Fruit fly (Drosophila melanogaster) whole organism, prepupa: ENCODE data around the gene Ser.

Experiments used
- Blimp-1 ChIP-seq: fragments of 200-800 bp; sonication (Bioruptor generic); optimal IDR thresholded peaks from 3 replicates; lab custom pipeline; 2017; ENCODE audit warnings: missing biosample characterization, missing genetic modification characterization, mild to moderate bottlenecking, moderate library complexity, missing genetic modification reagents
- CG10669 ChIP-seq: fragments of 200-800 bp; sonication (Bioruptor generic); optimal IDR thresholded peaks from 3 replicates; lab custom pipeline; 2018; ENCODE audit warnings: missing biosample characterization, mild to moderate bottlenecking, missing genetic modification characterization, moderate library complexity
- CG11294 ChIP-seq: fragments of 200-800 bp; sonication (Bioruptor generic); IDR thresholded peaks from 2 replicates; pipeline ENCODE4 v1.3.6; 2022; ENCODE audit warnings: missing biosample characterization, missing genetic modification characterization
- CG11902 ChIP-seq: fragments of 200-800 bp; sonication (Bioruptor generic); optimal IDR thresholded peaks from 3 replicates; lab custom pipeline; 2016; ENCODE audit warnings: missing biosample characterization, missing genetic modification characterization
- CG15336 ChIP-seq: fragments of 200-800 bp; sonication (Bioruptor generic); IDR thresholded peaks from 2 replicates; pipeline ENCODE4 v1.3.6; 2022; ENCODE audit warnings: missing biosample characterization, missing genetic modification characterization
- CG1621 ChIP-seq: fragments of 200-800 bp; sonication (Bioruptor generic); optimal IDR thresholded peaks from 3 replicates; lab custom pipeline; 2018; ENCODE audit warnings: missing biosample characterization, mild to moderate bottlenecking, missing genetic modification characterization
- CG16779 ChIP-seq: fragments of 200-800 bp; sonication (Bioruptor generic); optimal IDR thresholded peaks from 3 replicates; lab custom pipeline; 2017; ENCODE audit warnings: missing biosample characterization, mild to moderate bottlenecking, missing genetic modification characterization
- CG31627 ChIP-seq: fragments of 200-800 bp; sonication (Bioruptor generic); optimal IDR thresholded peaks from 3 replicates; lab custom pipeline; 2016; ENCODE audit warnings: missing biosample characterization, missing genetic modification characterization
- CG32006 ChIP-seq: fragments of 200-800 bp; sonication (Bioruptor generic); optimal IDR thresholded peaks from 3 replicates; lab custom pipeline; 2017; ENCODE audit warnings: missing biosample characterization, mild to moderate bottlenecking, missing genetic modification characterization
- CG34406 ChIP-seq: fragments of 200-800 bp; sonication (Bioruptor generic); optimal IDR thresholded peaks from 3 replicates; lab custom pipeline; 2016; ENCODE audit warnings: missing biosample characterization, missing genetic modification characterization
- CG6163 ChIP-seq: fragments of 200-800 bp; sonication (Bioruptor generic); IDR thresholded peaks from 3 replicates; pipeline ENCODE4 v1.3.6; 2022; ENCODE audit warnings: missing biosample characterization, missing genetic modification characterization
- CG6276 ChIP-seq: fragments of 200-800 bp; sonication (Bioruptor generic); optimal IDR thresholded peaks from 2 replicates; lab custom pipeline; 2017; ENCODE audit warnings: missing biosample characterization, mild to moderate bottlenecking, missing genetic modification characterization
- CG6792 ChIP-seq: fragments of 200-800 bp; sonication (Bioruptor generic); optimal IDR thresholded peaks from 3 replicates; lab custom pipeline; 2016; ENCODE audit warnings: missing biosample characterization, missing genetic modification characterization
- CG6808 ChIP-seq: fragments of 200-800 bp; sonication (Bioruptor generic); optimal IDR thresholded peaks from 3 replicates; lab custom pipeline; 2017; ENCODE audit warnings: missing biosample characterization, missing genetic modification characterization, mild to moderate bottlenecking, moderate library complexity, missing genetic modification reagents
- CG6854 ChIP-seq: fragments of 200-800 bp; sonication (Bioruptor generic); optimal IDR thresholded peaks from 2 replicates; lab custom pipeline; 2017; ENCODE audit warnings: missing biosample characterization, mild to moderate bottlenecking, missing genetic modification characterization
- CG8119 ChIP-seq: fragments of 200-800 bp; sonication (Bioruptor generic); IDR thresholded peaks from 3 replicates; pipeline ENCODE4 v1.3.6; 2022; ENCODE audit warnings: missing biosample characterization, missing genetic modification characterization
- CG8319 ChIP-seq: fragments of 200-800 bp; sonication (Bioruptor generic); optimal IDR thresholded peaks from 3 replicates; lab custom pipeline; 2016; ENCODE audit warnings: missing biosample characterization, missing genetic modification characterization
- CG8632 ChIP-seq: fragments of 200-800 bp; sonication (Bioruptor generic); optimal IDR thresholded peaks from 3 replicates; lab custom pipeline; 2016; ENCODE audit warnings: missing biosample characterization, missing genetic modification characterization
- CG9139 ChIP-seq: fragments of 200-800 bp; sonication (Bioruptor generic); optimal IDR thresholded peaks from 3 replicates; lab custom pipeline; 2017; ENCODE audit warnings: missing biosample characterization, mild to moderate bottlenecking, missing genetic modification characterization
- Eip75B ChIP-seq: fragments of 200-800 bp; sonication (Bioruptor generic); optimal IDR thresholded peaks from 3 replicates; lab custom pipeline; 2016; ENCODE audit warnings: missing biosample characterization, missing genetic modification characterization
- Eip93F ChIP-seq: fragments of 200-800 bp; sonication (Bioruptor generic); optimal IDR thresholded peaks from 2 replicates; lab custom pipeline; 2016; ENCODE audit warnings: missing biosample characterization, mild to moderate bottlenecking, missing genetic modification characterization
- Ets21C ChIP-seq: fragments of 200-800 bp; sonication (Bioruptor generic); optimal IDR thresholded peaks from 3 replicates; lab custom pipeline; 2016; ENCODE audit warnings: missing biosample characterization, missing genetic modification characterization
- Ets96B ChIP-seq: fragments of 200-800 bp; optimal IDR thresholded peaks from 2 replicates; lab custom pipeline; 2019; ENCODE audit warnings: missing biosample characterization, mild to moderate bottlenecking, missing genetic modification characterization, moderate library complexity
- Gug ChIP-seq: fragments of 200-800 bp; sonication (Bioruptor generic); IDR thresholded peaks from 2 replicates; pipeline ENCODE4 v1.3.6; 2022; ENCODE audit warnings: missing biosample characterization, missing genetic modification characterization
- Hr38 ChIP-seq: sonication (Bioruptor generic); optimal IDR thresholded peaks from 2 replicates; lab custom pipeline; 2016; ENCODE audit warnings: missing biosample characterization, missing genetic modification characterization
- Hr39 ChIP-seq: fragments of 200-800 bp; sonication (Bioruptor generic); optimal IDR thresholded peaks from 2 replicates; lab custom pipeline; 2016; ENCODE audit warnings: missing biosample characterization, missing genetic modification characterization
- Hr4 ChIP-seq: fragments of 200-800 bp; sonication (Bioruptor generic); optimal IDR thresholded peaks from 3 replicates; lab custom pipeline; 2016; ENCODE audit warnings: missing biosample characterization, missing genetic modification characterization
- Lpt ChIP-seq: fragments of 200-800 bp; sonication (Bioruptor generic); optimal IDR thresholded peaks from 3 replicates; lab custom pipeline; 2016; ENCODE audit warnings: missing biosample characterization, missing genetic modification characterization
- Met ChIP-seq: fragments of 200-800 bp; sonication (Bioruptor generic); optimal IDR thresholded peaks from 3 replicates; lab custom pipeline; 2016; ENCODE audit warnings: missing biosample characterization, missing genetic modification characterization
- OdsH ChIP-seq: fragments of 200-800 bp; sonication (Bioruptor generic); optimal IDR thresholded peaks from 3 replicates; lab custom pipeline; 2016; ENCODE audit warnings: missing biosample characterization, missing genetic modification characterization
- Smox ChIP-seq: fragments of 200-800 bp; sonication (Bioruptor generic); optimal IDR thresholded peaks from 3 replicates; lab custom pipeline; 2016; ENCODE audit warnings: missing biosample characterization, missing genetic modification characterization
- Sox102F ChIP-seq: fragments of 200-800 bp; sonication (Bioruptor generic); optimal IDR thresholded peaks from 2 replicates; lab custom pipeline; 2016; ENCODE audit warnings: missing biosample characterization, mild to moderate bottlenecking, missing genetic modification characterization
- Sox14 ChIP-seq: fragments of 200-800 bp; sonication (Bioruptor generic); optimal IDR thresholded peaks from 3 replicates; lab custom pipeline; 2016; ENCODE audit warnings: missing biosample characterization, missing genetic modification characterization
- Sox15 ChIP-seq: fragments of 200-800 bp; sonication (Bioruptor generic); optimal IDR thresholded peaks from 3 replicates; lab custom pipeline; 2016; ENCODE audit warnings: missing biosample characterization, missing genetic modification characterization
- achi ChIP-seq: fragments of 200-800 bp; sonication (Bioruptor generic); optimal IDR thresholded peaks from 3 replicates; lab custom pipeline; 2016; ENCODE audit warnings: missing biosample characterization, missing genetic modification characterization
- acj6 ChIP-seq: fragments of 200-800 bp; sonication (Bioruptor generic); optimal IDR thresholded peaks from 3 replicates; lab custom pipeline; 2016; ENCODE audit warnings: missing biosample characterization, missing genetic modification characterization
- cyc ChIP-seq: fragments of 200-800 bp; sonication (Bioruptor generic); optimal IDR thresholded peaks from 3 replicates; lab custom pipeline; 2016; ENCODE audit warnings: missing biosample characterization, missing genetic modification characterization
- dac ChIP-seq: fragments of 200-800 bp; sonication (Bioruptor generic); optimal IDR thresholded peaks from 2 replicates; lab custom pipeline; 2017; ENCODE audit warnings: missing biosample characterization, mild to moderate bottlenecking, missing genetic modification characterization
- eg ChIP-seq: fragments of 200-800 bp; sonication (Bioruptor generic); IDR thresholded peaks from 3 replicates; pipeline ENCODE4 v1.3.6; 2022; ENCODE audit warnings: missing biosample characterization, missing genetic modification characterization
- esn ChIP-seq: fragments of 200-800 bp; sonication (Bioruptor generic); optimal IDR thresholded peaks from 2 replicates; lab custom pipeline; 2016; ENCODE audit warnings: missing biosample characterization, mild to moderate bottlenecking, missing genetic modification characterization, moderate library complexity
- fkh ChIP-seq: fragments of 200-800 bp; sonication (Bioruptor generic); optimal IDR thresholded peaks from 3 replicates; lab custom pipeline; 2017; ENCODE audit warnings: missing biosample characterization, mild to moderate bottlenecking, missing genetic modification characterization, moderate library complexity
- lz ChIP-seq: fragments of 200-800 bp; sonication (Bioruptor generic); optimal IDR thresholded peaks from 3 replicates; lab custom pipeline; 2016; ENCODE audit warnings: missing biosample characterization, missing genetic modification characterization
- net ChIP-seq: fragments of 200-800 bp; sonication (Bioruptor generic); optimal IDR thresholded peaks from 3 replicates; lab custom pipeline; 2016; ENCODE audit warnings: missing biosample characterization, missing genetic modification characterization
- pdm3 ChIP-seq: fragments of 200-800 bp; sonication (Bioruptor generic); optimal IDR thresholded peaks from 3 replicates; lab custom pipeline; 2016; ENCODE audit warnings: missing biosample characterization, missing genetic modification characterization
- salr ChIP-seq, 2 experiments: fragments of 200-800 bp; sonication (Bioruptor generic); optimal IDR thresholded peaks; 3 replicates each; lab custom pipeline; 2016 to 2018; ENCODE audit warnings: missing biosample characterization in 2 of 2, missing genetic modification characterization in 2 of 2, mild to moderate bottlenecking in 1 of 2
- spab ChIP-seq: fragments of 200-800 bp; sonication (Bioruptor generic); optimal IDR thresholded peaks from 2 replicates; lab custom pipeline; 2017; ENCODE audit warnings: missing biosample characterization, mild to moderate bottlenecking, missing genetic modification characterization, missing genetic modification reagents
- svp ChIP-seq: fragments of 200-800 bp; sonication (Bioruptor generic); peaks from one replicate; lab custom pipeline; 2016; ENCODE audit warnings: missing biosample characterization, missing genetic modification characterization
- topi ChIP-seq: fragments of 200-800 bp; sonication (Bioruptor generic); optimal IDR thresholded peaks from 3 replicates; lab custom pipeline; 2016; ENCODE audit warnings: missing biosample characterization, missing genetic modification characterization
- vri ChIP-seq: fragments of 200-800 bp; sonication (Bioruptor generic); optimal IDR thresholded peaks from 3 replicates; lab custom pipeline; 2016; ENCODE audit warnings: missing biosample characterization, mild to moderate bottlenecking, missing genetic modification characterization

Gene Ser

dm6 chr3R:27129580-27130385 lies 64.3 kb downstream of the Ser start (continued):
- TF ChIP-seq Lpt (GFP tag; lab: Kevin White, UChicago) = peak; percentile 40
- TF ChIP-seq topi (GFP tag; lab: Kevin White, UChicago) = peak; percentile 89
- peak; percentile 69 for TF ChIP-seq CG34406 (GFP tag; lab: Kevin White, UChicago)
- peak; percentile 71 for TF ChIP-seq CG8119
- TF ChIP-seq acj6 (GFP tag; lab: Kevin White, UChicago) = peak; percentile 76
- TF ChIP-seq eg (GFP tag; lab: Robert Waterston, UW) = peak; percentile 88
- TF ChIP-seq CG11294 = peak; percentile 78
- no peak for TF ChIP-seq CG9139
- peak; percentile 73 for TF ChIP-seq Smox (GFP tag; lab: Kevin White, UChicago)
- TF ChIP-seq net = peak; percentile 77
- TF ChIP-seq OdsH (GFP tag; lab: Kevin White, UChicago) = peak; percentile 80
- TF ChIP-seq Met = peak; percentile 85
- peak; percentile 69 for TF ChIP-seq vri (GFP tag; lab: Kevin White, UChicago)
- TF ChIP-seq Sox102F (GFP tag; lab: Kevin White, UChicago) = peak; percentile 56
- peak; percentile 69 for TF ChIP-seq CG6276
- TF ChIP-seq Eip93F = peak; percentile 9
- TF ChIP-seq Hr39 (GFP tag; lab: Kevin White, UChicago) = peak; percentile 82
- peak; percentile 73 for TF ChIP-seq CG8319 (GFP tag; lab: Kevin White, UChicago)
- TF ChIP-seq salr (GFP tag; optimal IDR thresholded peaks at IDR 0.05; lab: Kevin White, UChicago) = peak; percentile 38 to 45
- peak; percentile 65 for TF ChIP-seq CG8632 (GFP tag; lab: Kevin White, UChicago)
- TF ChIP-seq lz (GFP tag; lab: Kevin White, UChicago) = peak; percentile 72
- TF ChIP-seq Hr4 (GFP tag; lab: Kevin White, UChicago) = peak; percentile 84
- peak; percentile 81 for TF ChIP-seq CG15336 (GFP tag; lab: Robert Waterston, UW)
- TF ChIP-seq CG6163 = peak; percentile 78
- TF ChIP-seq Sox15 (GFP tag; lab: Kevin White, UChicago) = peak; percentile 59
- peak; percentile 27 for TF ChIP-seq CG1621 (tag; lab: Kevin White, UChicago)
- peak; percentile 70 for TF ChIP-seq CG6792 (GFP tag; lab: Kevin White, UChicago)
- peak; percentile 22 for TF ChIP-seq Blimp-1 (GFP tag; lab: Kevin White, UChicago)
- TF ChIP-seq pdm3 (GFP tag; lab: Kevin White, UChicago) = peak; percentile 81
- TF ChIP-seq dac (GFP tag; lab: Kevin White, UChicago) = no peak
- TF ChIP-seq Ets21C (GFP tag; lab: Kevin White, UChicago) = peak; percentile 66
- peak; percentile 75 for TF ChIP-seq fkh
- TF ChIP-seq spab = peak; percentile 24
- peak; percentile 78 for TF ChIP-seq CG31627 (GFP tag; lab: Kevin White, UChicago)
- TF ChIP-seq Eip75B (GFP tag; lab: Kevin White, UChicago) = peak; percentile 69
- peak; percentile 69 for TF ChIP-seq CG11902 (GFP tag; lab: Kevin White, UChicago)
- peak; percentile 68 for TF ChIP-seq achi (GFP tag; lab: Kevin White, UChicago)

- TF ChIP-seq cyc (GFP tag; lab: Kevin White, UChicago) = no peak
- no peak for TF ChIP-seq CG32006 (GFP tag; lab: Kevin White, UChicago)
- no peak for TF ChIP-seq CG10669 (GFP tag; lab: Kevin White, UChicago)
- TF ChIP-seq Blimp-1 (GFP tag; lab: Kevin White, UChicago) = no peak
- TF ChIP-seq spab = no peak
- TF ChIP-seq Sox15 (GFP tag; lab: Kevin White, UChicago) = no peak
- TF ChIP-seq svp (GFP tag; lab: Kevin White, UChicago) = peak; percentile 99
- no peak for TF ChIP-seq CG6854 (GFP tag; lab: Kevin White, UChicago)
- TF ChIP-seq CG6808 (GFP tag; lab: Kevin White, UChicago) = no peak
- TF ChIP-seq Eip93F = peak; percentile 51
- TF ChIP-seq CG16779 (tag; lab: Kevin White, UChicago) = no peak
- TF ChIP-seq CG15336 (GFP tag; lab: Robert Waterston, UW) = no peak
- TF ChIP-seq CG6276 = no peak
- TF ChIP-seq fkh = no peak
- no peak for TF ChIP-seq Hr38 (GFP tag; lab: Kevin White, UChicago)
- no peak for TF ChIP-seq Sox14
- TF ChIP-seq Ets21C (GFP tag; lab: Kevin White, UChicago) = no peak
- TF ChIP-seq CG8119 = no peak
- no peak for TF ChIP-seq Hr4 (GFP tag; lab: Kevin White, UChicago)
- TF ChIP-seq esn = no peak
- TF ChIP-seq CG8632 (GFP tag; lab: Kevin White, UChicago) = no peak
- TF ChIP-seq Gug (GFP tag; lab: Robert Waterston, UW) = no peak
- TF ChIP-seq Ets96B (tag; lab: Kevin White, UChicago) = no peak
- peak; percentile 61 for TF ChIP-seq vri (GFP tag; lab: Kevin White, UChicago)
- TF ChIP-seq CG6163 = 0 out of 3 replicates have a peak, but pooled peaks have one; percentile 12
Measured at dm6 chr3R:27128723-27129122, 65.3 kb downstream of the Ser start.
